Fruit fly (Drosophila melanogaster) whole organism, pupa: ENCODE results near the gene CG31675.

Source experiments
- CG10348 ChIP-seq: fragments of 200-800 bp; sonication (Bioruptor generic); IDR thresholded peaks from 2 replicates; pipeline ENCODE4 v1.3.6; 2022; ENCODE audit warnings: missing biosample characterization, missing genetic modification characterization
- CG12605 ChIP-seq: fragments of 200-800 bp; sonication (Bioruptor generic); IDR thresholded peaks from 2 replicates; pipeline ENCODE4 v1.3.6; 2022; ENCODE audit warnings: missing biosample characterization, missing genetic modification characterization
- CG13204 ChIP-seq: fragments of 200-800 bp; sonication (Bioruptor generic); optimal IDR thresholded peaks from 2 replicates; lab custom pipeline; 2018; ENCODE audit warnings: missing biosample characterization, mild to moderate bottlenecking, missing genetic modification characterization, moderate library complexity
- CG14655 ChIP-seq: fragments of 200-800 bp; sonication (Bioruptor generic); optimal IDR thresholded peaks from 3 replicates; lab custom pipeline; 2017; ENCODE audit warnings: mild to moderate bottlenecking, missing biosample characterization, missing genetic modification reagents, missing genetic modification characterization
- CG15710 ChIP-seq: fragments of 200-800 bp; sonication (Bioruptor generic); optimal IDR thresholded peaks from 2 replicates; lab custom pipeline; 2018; ENCODE audit warnings: missing biosample characterization, mild to moderate bottlenecking, missing genetic modification characterization, moderate library complexity
- CG17806 ChIP-seq: fragments of 200-800 bp; sonication (Bioruptor generic); optimal IDR thresholded peaks from 2 replicates; lab custom pipeline; 2018; ENCODE audit warnings: missing biosample characterization, mild to moderate bottlenecking, missing genetic modification characterization, moderate library complexity
- CG32121 ChIP-seq: fragments of 200-800 bp; sonication (Bioruptor generic); IDR thresholded peaks from 2 replicates; pipeline ENCODE4 v1.3.6; 2022; ENCODE audit warnings: missing biosample characterization, missing genetic modification characterization
- CG34367 ChIP-seq: fragments of 200-800 bp; sonication (Bioruptor generic); optimal IDR thresholded peaks from 2 replicates; lab custom pipeline; 2018; ENCODE audit warnings: missing biosample characterization, mild to moderate bottlenecking, missing genetic modification characterization
- CG4496 ChIP-seq: fragments of 200-800 bp; sonication (Bioruptor generic); IDR thresholded peaks from 3 replicates; pipeline ENCODE4 v1.3.6; 2022; ENCODE audit warnings: missing biosample characterization, missing genetic modification characterization
- CG8159 ChIP-seq: fragments of 200-800 bp; sonication (Bioruptor generic); optimal IDR thresholded peaks from 3 replicates; lab custom pipeline; 2018; ENCODE audit warnings: missing biosample characterization, mild to moderate bottlenecking, missing genetic modification characterization, moderate library complexity
- CG8301 ChIP-seq: fragments of 200-800 bp; sonication (Bioruptor generic); optimal IDR thresholded peaks from 2 replicates; lab custom pipeline; 2018; ENCODE audit warnings: missing biosample characterization, mild to moderate bottlenecking, missing genetic modification characterization
- CG9948 ChIP-seq: fragments of 200-800 bp; sonication (Bioruptor generic); optimal IDR thresholded peaks from 2 replicates; lab custom pipeline; 2018; ENCODE audit warnings: missing biosample characterization, mild to moderate bottlenecking, missing genetic modification characterization, moderate library complexity
- D1 ChIP-seq: fragments of 200-800 bp; sonication (Bioruptor generic); optimal IDR thresholded peaks from 2 replicates; lab custom pipeline; 2018; ENCODE audit warnings: missing biosample characterization, mild to moderate bottlenecking, missing genetic modification characterization, moderate library complexity
- EcR ChIP-seq: fragments of 200-800 bp; sonication (Bioruptor generic); optimal IDR thresholded peaks from 3 replicates; lab custom pipeline; 2019; ENCODE audit warnings: missing biosample characterization, missing genetic modification characterization, mild to moderate bottlenecking, moderate library complexity, missing genetic modification reagents
- Ets98B ChIP-seq: fragments of 200-800 bp; sonication (Bioruptor generic); IDR thresholded peaks from 2 replicates; pipeline ENCODE4 v1.3.6; 2022; ENCODE audit warnings: missing biosample characterization, missing genetic modification characterization
- Pif1A ChIP-seq: fragments of 200-800 bp; sonication (Bioruptor generic); optimal IDR thresholded peaks from 3 replicates; lab custom pipeline; 2016; ENCODE audit warnings: missing biosample characterization, missing genetic modification characterization
- Pif1B ChIP-seq: fragments of 200-800 bp; sonication (Bioruptor generic); optimal IDR thresholded peaks from 3 replicates; lab custom pipeline; 2016; ENCODE audit warnings: missing biosample characterization, missing genetic modification characterization
- Snoo ChIP-seq: fragments of 200-800 bp; sonication (Bioruptor generic); optimal IDR thresholded peaks from 3 replicates; lab custom pipeline; 2017; ENCODE audit warnings: missing biosample characterization, mild to moderate bottlenecking, missing genetic modification characterization, inconsistent platforms
- fd96Ca ChIP-seq: fragments of 200-800 bp; sonication (Bioruptor generic); IDR thresholded peaks from 3 replicates; pipeline ENCODE4 v1.3.6; 2022; ENCODE audit warnings: missing biosample characterization, missing genetic modification characterization
- gl ChIP-seq: fragments of 200-800 bp; sonication (Bioruptor generic); optimal IDR thresholded peaks from 2 replicates; lab custom pipeline; 2018; ENCODE audit warnings: missing biosample characterization, mild to moderate bottlenecking, missing genetic modification characterization
- rn ChIP-seq: fragments of 200-800 bp; sonication (Bioruptor generic); IDR thresholded peaks from 2 replicates; pipeline ENCODE4 v1.3.6; 2022; ENCODE audit warnings: missing biosample characterization, missing genetic modification characterization

The CG31675 gene

dm6 chr2L:20887273-20887672 lies 19.7 kb downstream of the CG31675 start:
- TF ChIP-seq CG13204 (GFP tag; lab: Kevin White, UChicago) (no peak), CG32121 (no peak), CG12605 (GFP tag; lab: Robert Waterston, UW) (no peak), Pif1B (no peak), CG14655 (no peak), Snoo (no peak), CG10348 (GFP tag; lab: Robert Waterston, UW) (no peak), Ets98B (GFP tag; lab: Robert Waterston, UW) (no peak), fd96Ca (GFP tag; lab: Robert Waterston, UW) (no peak), rn (no peak), Pif1A (no peak), CG4496 (GFP tag; lab: Robert Waterston, UW) (no peak), CG9948 (no peak), CG8159 (tag; lab: Kevin White, UChicago) (no peak), CG34367 (no peak), gl (no peak), CG8301 (tag; lab: Kevin White, UChicago) (no peak)

- TF ChIP-seq CG8301 (tag; lab: Kevin White, UChicago) (peak; percentile 2), rn (no peak), gl (no peak), CG17806 (tag; lab: Kevin White, UChicago) (no peak), CG13204 (GFP tag; lab: Kevin White, UChicago) (no peak), CG8159 (tag; lab: Kevin White, UChicago) (no peak), fd96Ca (GFP tag; lab: Robert Waterston, UW) (0 out of 3 replicates have a peak, but pooled peaks have one; percentile 32), CG32121 (peak; percentile 65), Pif1A (no peak), CG12605 (GFP tag; lab: Robert Waterston, UW) (no peak), CG15710 (tag; lab: Kevin White, UChicago) (no peak), Snoo (no peak), CG10348 (GFP tag; lab: Robert Waterston, UW) (no peak), D1 (no peak)
These were observed 22.5 kb downstream of the CG31675 start for dm6 chr2L:20889857-20890606.

- TF ChIP-seq CG12605 (GFP tag; lab: Robert Waterston, UW) (peak; percentile 73), CG17806 (tag; lab: Kevin White, UChicago) (no peak), Pif1A (peak; percentile 29), gl (peak; percentile 59), CG10348 (GFP tag; lab: Robert Waterston, UW) (no peak), CG32121 (peak; percentile 16; the same call in 1 of the 2 replicates), EcR (GFP tag; lab: Kevin White, UChicago) (no peak), CG8159 (tag; lab: Kevin White, UChicago) (peak; percentile 9), CG14655 (peak; percentile 58), rn (no peak), D1 (peak; percentile 43), CG15710 (tag; lab: Kevin White, UChicago) (peak; percentile 9), CG4496 (GFP tag; lab: Robert Waterston, UW) (peak; percentile 77), CG9948 (no peak), Pif1B (no peak), CG13204 (GFP tag; lab: Kevin White, UChicago) (no peak), Ets98B (GFP tag; lab: Robert Waterston, UW) (peak; percentile 61), CG8301 (tag; lab: Kevin White, UChicago) (peak; percentile 40), CG34367 (peak; percentile 38)
These were observed 23.6 kb downstream of the CG31675 start for dm6 chr2L:20891188-20891587.

- TF ChIP-seq rn = no peak
- no peak for TF ChIP-seq CG13204 (GFP tag; lab: Kevin White, UChicago)
These were observed 29.3 kb downstream of the CG31675 start for dm6 chr2L:20896681-20897341.

dm6 chr2L:20898478-20899075 lies 31.0 kb downstream of the CG31675 start:
- no peak for TF ChIP-seq Pif1B
- no peak for TF ChIP-seq CG10348 (GFP tag; lab: Robert Waterston, UW)
- peak; percentile 28 for TF ChIP-seq D1
- TF ChIP-seq CG9948 = no peak
- TF ChIP-seq CG13204 (GFP tag; lab: Kevin White, UChicago) = no peak
- TF ChIP-seq CG8159 (tag; lab: Kevin White, UChicago) = no peak
- no peak for TF ChIP-seq rn
- no peak for TF ChIP-seq CG15710 (tag; lab: Kevin White, UChicago)
- no peak for TF ChIP-seq Snoo

dm6 chr2L:20904327-20904726 lies 36.8 kb downstream of the CG31675 start:
- TF ChIP-seq CG14655 = no peak
- no peak for TF ChIP-seq CG9948
- no peak for TF ChIP-seq CG12605 (GFP tag; lab: Robert Waterston, UW)
- TF ChIP-seq CG34367 = no peak
- no peak for TF ChIP-seq gl
- TF ChIP-seq D1 = no peak
- no peak for TF ChIP-seq rn
- no peak for TF ChIP-seq CG8159 (tag; lab: Kevin White, UChicago)
- TF ChIP-seq Pif1A = no peak
- no peak for TF ChIP-seq Snoo
- TF ChIP-seq EcR (GFP tag; lab: Kevin White, UChicago) = no peak
- no peak for TF ChIP-seq Ets98B (GFP tag; lab: Robert Waterston, UW)
- no peak for TF ChIP-seq CG17806 (tag; lab: Kevin White, UChicago)
- TF ChIP-seq CG8301 (tag; lab: Kevin White, UChicago) = no peak
- no peak for TF ChIP-seq CG4496 (GFP tag; lab: Robert Waterston, UW)
- TF ChIP-seq fd96Ca (GFP tag; lab: Robert Waterston, UW) = no peak
- TF ChIP-seq CG15710 (tag; lab: Kevin White, UChicago) = no peak
- TF ChIP-seq CG13204 (GFP tag; lab: Kevin White, UChicago) = no peak
